Fruit fly (Drosophila melanogaster) whole organism, pupa: ENCODE measurements around the gene CG31915.

Experiments used
- CG15710 ChIP-seq: fragments of 200-800 bp; sonication (Bioruptor generic); optimal IDR thresholded peaks from 2 replicates; lab custom pipeline; 2018; ENCODE audit warnings: missing biosample characterization, mild to moderate bottlenecking, missing genetic modification characterization, moderate library complexity
- CG17806 ChIP-seq: fragments of 200-800 bp; sonication (Bioruptor generic); optimal IDR thresholded peaks from 2 replicates; lab custom pipeline; 2018; ENCODE audit warnings: missing biosample characterization, mild to moderate bottlenecking, missing genetic modification characterization, moderate library complexity
- CG34367 ChIP-seq: fragments of 200-800 bp; sonication (Bioruptor generic); optimal IDR thresholded peaks from 2 replicates; lab custom pipeline; 2018; ENCODE audit warnings: missing biosample characterization, mild to moderate bottlenecking, missing genetic modification characterization
- CG4496 ChIP-seq: fragments of 200-800 bp; sonication (Bioruptor generic); IDR thresholded peaks from 3 replicates; pipeline ENCODE4 v1.3.6; 2022; ENCODE audit warnings: missing biosample characterization, missing genetic modification characterization
- CG8159 ChIP-seq: fragments of 200-800 bp; sonication (Bioruptor generic); optimal IDR thresholded peaks from 3 replicates; lab custom pipeline; 2018; ENCODE audit warnings: missing biosample characterization, mild to moderate bottlenecking, missing genetic modification characterization, moderate library complexity
- CG8301 ChIP-seq: fragments of 200-800 bp; sonication (Bioruptor generic); optimal IDR thresholded peaks from 2 replicates; lab custom pipeline; 2018; ENCODE audit warnings: missing biosample characterization, mild to moderate bottlenecking, missing genetic modification characterization
- EcR ChIP-seq: fragments of 200-800 bp; sonication (Bioruptor generic); optimal IDR thresholded peaks from 3 replicates; lab custom pipeline; 2019; ENCODE audit warnings: missing biosample characterization, missing genetic modification characterization, mild to moderate bottlenecking, moderate library complexity, missing genetic modification reagents
- Ets98B ChIP-seq: fragments of 200-800 bp; sonication (Bioruptor generic); IDR thresholded peaks from 2 replicates; pipeline ENCODE4 v1.3.6; 2022; ENCODE audit warnings: missing biosample characterization, missing genetic modification characterization
- Snoo ChIP-seq: fragments of 200-800 bp; sonication (Bioruptor generic); optimal IDR thresholded peaks from 3 replicates; lab custom pipeline; 2017; ENCODE audit warnings: missing biosample characterization, mild to moderate bottlenecking, missing genetic modification characterization, inconsistent platforms
- gl ChIP-seq: fragments of 200-800 bp; sonication (Bioruptor generic); optimal IDR thresholded peaks from 2 replicates; lab custom pipeline; 2018; ENCODE audit warnings: missing biosample characterization, mild to moderate bottlenecking, missing genetic modification characterization
- rn ChIP-seq: fragments of 200-800 bp; sonication (Bioruptor generic); IDR thresholded peaks from 2 replicates; pipeline ENCODE4 v1.3.6; 2022; ENCODE audit warnings: missing biosample characterization, missing genetic modification characterization

DNA sequence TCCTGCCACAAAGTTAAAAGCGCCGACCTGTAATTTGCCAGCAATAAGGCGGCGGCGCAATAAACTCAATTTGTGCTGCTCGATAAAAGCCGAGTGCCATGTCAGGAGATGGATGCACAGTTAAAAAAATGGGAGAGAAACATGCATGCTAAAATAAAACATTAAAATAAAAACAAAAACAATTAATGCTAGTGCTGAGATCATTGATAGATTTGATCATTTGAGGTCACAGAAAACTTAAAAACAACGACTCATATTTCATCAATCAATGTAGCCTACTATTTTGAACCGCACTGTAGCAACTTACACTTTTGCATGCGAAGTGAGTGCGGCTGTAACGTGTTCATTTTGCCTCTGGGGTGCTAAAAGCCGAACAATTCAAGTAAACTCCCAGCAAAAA, 44.8 kb upstream of the CG31915 start:
- TF ChIP-seq Snoo (tag; lab: Kevin White, UChicago), result peak; percentile 53
- no peak for TF ChIP-seq EcR (GFP tag; lab: Kevin White, UChicago)
- peak; percentile 45 for TF ChIP-seq CG34367 (tag; lab: Kevin White, UChicago)
- TF ChIP-seq rn, result no peak
- TF ChIP-seq CG15710, result peak; percentile 66
- peak; percentile 75 for TF ChIP-seq CG8159 (tag; lab: Kevin White, UChicago)
- TF ChIP-seq gl (tag; lab: Kevin White, UChicago), result no peak
- TF ChIP-seq CG8301, result peak; percentile 40
- peak; percentile 70 for TF ChIP-seq CG17806 (tag; lab: Kevin White, UChicago)
- peak; percentile 63; the same call in 2 of the 3 replicates for TF ChIP-seq CG4496 (GFP tag; lab: Robert Waterston, UW)
- peak; percentile 55 for TF ChIP-seq Ets98B (GFP tag; lab: Robert Waterston, UW)
